Worm (Caenorhabditis elegans): Measurements from ENCODE around the gene ent-2.

- TF ChIP-seq pag-3 (tag; optimal IDR thresholded peaks at IDR 0.05; ENCODE audit: borderline replicate concordance, insufficient read depth) (no peak), snpc-4 (tag; optimal IDR thresholded peaks at IDR 0.05) (peak; percentile 70), mep-1 (tag; optimal IDR thresholded peaks at IDR 0.05) (no peak), C16A3.4 (tag; optimal IDR thresholded peaks at IDR 0.05) (no peak), nhr-237 (tag; optimal IDR thresholded peaks at IDR 0.05) (no peak), fos-1 (tag; optimal IDR thresholded peaks at IDR 0.05) (no peak), egl-27 (tag; optimal IDR thresholded peaks at IDR 0.05) (no peak), nhr-28 (tag; optimal IDR thresholded peaks at IDR 0.05) (no peak), elt-3 (tag; optimal IDR thresholded peaks at IDR 0.05) (no peak), xbp-1 (tag; optimal IDR thresholded peaks at IDR 0.05) (no peak), nhr-77 (tag; optimal IDR thresholded peaks at IDR 0.05) (no peak)
Observed at ce11 chrX:15552024-15552769, 48.7 kb upstream of the ent-2 start.

All from whole organism, L1 larva.